Worm (Caenorhabditis elegans) whole organism, L4 larva: ENCODE measurements around the gene C33D9.6.

Experiments
- F10B5.3 ChIP-seq: sonication (generic microtip); optimal IDR thresholded peaks from 2 replicates; lab custom pipeline; 2016; ENCODE audit warnings: mild to moderate bottlenecking, missing genetic modification characterization, missing compliant biosample characterization
- F26F4.8 ChIP-seq: fragments of 200-800 bp; sonication (Bioruptor generic); conservative IDR thresholded peaks from 2 replicates; pipeline ENCODE4 v1.3.6; 2022; ENCODE audit warnings: missing genetic modification characterization, missing compliant biosample characterization
- F44E2.7 ChIP-seq: fragments of 200-800 bp; sonication (Bioruptor generic); IDR thresholded peaks from 2 replicates; pipeline ENCODE4 v2.1.2; 2022; ENCODE audit warnings: missing genetic modification characterization, missing compliant biosample characterization
- F49E8.2 ChIP-seq: sonication (generic microtip); optimal IDR thresholded peaks from 2 replicates; lab custom pipeline; 2016; ENCODE audit warnings: missing compliant biosample characterization, mild to moderate bottlenecking, missing genetic modification characterization, borderline replicate concordance
- R02D3.7 ChIP-seq: fragments of 150-350 bp; sonication (generic microtip); optimal IDR thresholded peaks from 3 replicates; lab custom pipeline; 2014; ENCODE audit warnings: missing biosample characterization, missing genetic modification characterization
- Y5F2A.4 ChIP-seq: fragments of 200-800 bp; sonication (Bioruptor generic); optimal IDR thresholded peaks from 2 replicates; lab custom pipeline; 2018; ENCODE audit warnings: mild to moderate bottlenecking, missing genetic modification characterization, missing compliant biosample characterization
- ZK337.2 ChIP-seq: fragments of 200-800 bp; sonication (Bioruptor generic); IDR thresholded peaks from 2 replicates; pipeline ENCODE4 v1.3.6; 2022; ENCODE audit warnings: missing genetic modification reagents, missing genetic modification characterization, missing compliant biosample characterization
- aha-1 ChIP-seq: fragments of 150-350 bp; peaks from one replicate; lab custom pipeline; 2014; ENCODE audit warnings: missing biosample characterization, missing genetic modification characterization
- ama-1 ChIP-seq: fragments of 150-350 bp; optimal IDR thresholded peaks from 2 replicates; lab custom pipeline; 2014; ENCODE audit warnings: inconsistent platforms, mixed read lengths
- arid-1 ChIP-seq: fragments of 200-800 bp; sonication (Bioruptor generic); conservative IDR thresholded peaks from 2 replicates; pipeline ENCODE4 v1.3.6; 2022; ENCODE audit warnings: missing genetic modification reagents, missing genetic modification characterization, missing compliant biosample characterization
- attf-4 ChIP-seq: sonication (generic microtip); optimal IDR thresholded peaks from 3 replicates; lab custom pipeline; 2017; ENCODE audit warnings: missing biosample characterization, missing genetic modification characterization
- ceh-20 ChIP-seq: fragments of 200-800 bp; sonication (Bioruptor generic); IDR thresholded peaks from 2 replicates; pipeline ENCODE4 v1.3.6; 2022; ENCODE audit warnings: missing genetic modification reagents, missing genetic modification characterization, missing compliant biosample characterization
- ces-1 ChIP-seq: fragments of 150-350 bp; sonication (generic microtip); optimal IDR thresholded peaks from 4 replicates; lab custom pipeline; 2014; ENCODE audit warnings: missing biosample characterization, missing genetic modification reagents, missing genetic modification characterization
- daf-12 ChIP-seq: fragments of 150-350 bp; optimal IDR thresholded peaks from 2 replicates; lab custom pipeline; 2014; ENCODE audit warnings: missing biosample characterization, missing genetic modification reagents, missing genetic modification characterization
- daf-16 ChIP-seq, 3 experiments: sonication (generic microtip); optimal IDR thresholded peaks; 2 replicates each; lab custom pipeline; 2016 to 2017; ENCODE audit warnings: missing genetic modification characterization in 3 of 3, missing genetic modification reagents in 3 of 3, mild to moderate bottlenecking in 2 of 3, missing compliant biosample characterization in 2 of 3, missing biosample characterization in 1 of 3, moderate library complexity in 1 of 3
- dmd-6 ChIP-seq: fragments of 200-800 bp; sonication (Bioruptor generic); IDR thresholded peaks from 2 replicates; pipeline ENCODE4 v1.3.6; 2022; ENCODE audit warnings: missing genetic modification reagents, missing genetic modification characterization, missing compliant biosample characterization
- dmd-8 ChIP-seq: fragments of 200-800 bp; sonication (Bioruptor generic); IDR thresholded peaks from 2 replicates; pipeline ENCODE4 v1.3.6; 2022; ENCODE audit warnings: missing genetic modification characterization, missing compliant biosample characterization
- dpl-1 ChIP-seq: fragments of 150-350 bp; optimal IDR thresholded peaks from 2 replicates; lab custom pipeline; 2014; ENCODE audit warnings: missing biosample characterization, missing genetic modification reagents, missing genetic modification characterization
- egl-27 ChIP-seq: sonication (generic microtip); optimal IDR thresholded peaks from 3 replicates; lab custom pipeline; 2017; ENCODE audit warnings: missing biosample characterization, missing genetic modification reagents, missing genetic modification characterization
- egl-43 ChIP-seq: fragments of 200-800 bp; sonication (Bioruptor generic); IDR thresholded peaks from 2 replicates; pipeline ENCODE4 v1.3.6; 2022; ENCODE audit warnings: missing genetic modification reagents, missing genetic modification characterization, missing compliant biosample characterization
- hlh-11 ChIP-seq: fragments of 200-800 bp; sonication (Bioruptor generic); optimal IDR thresholded peaks from 2 replicates; lab custom pipeline; 2018; ENCODE audit warnings: mild to moderate bottlenecking, missing genetic modification characterization, missing compliant biosample characterization
- jun-1 ChIP-seq: fragments of 150-350 bp; optimal IDR thresholded peaks from 2 replicates; lab custom pipeline; 2014; ENCODE audit warnings: missing biosample characterization, missing genetic modification reagents, missing genetic modification characterization
- lim-7 ChIP-seq: fragments of 200-800 bp; sonication (Bioruptor generic); IDR thresholded peaks from 2 replicates; pipeline ENCODE4 v1.3.6; 2022; ENCODE audit warnings: missing genetic modification characterization, missing compliant biosample characterization
- lin-1 ChIP-seq: fragments of 200-800 bp; sonication (Bioruptor generic); IDR thresholded peaks from 2 replicates; pipeline ENCODE4 v1.3.6; 2022; ENCODE audit warnings: missing genetic modification reagents, missing genetic modification characterization, missing compliant biosample characterization
- lin-15B ChIP-seq: fragments of 150-350 bp; sonication (generic microtip); optimal IDR thresholded peaks from 3 replicates; lab custom pipeline; 2014; ENCODE audit warnings: missing biosample characterization, missing genetic modification characterization
- lin-29 ChIP-seq: fragments of 200-800 bp; sonication (Bioruptor generic); IDR thresholded peaks from 2 replicates; pipeline ENCODE4 v1.3.6; 2022; ENCODE audit warnings: missing genetic modification reagents, missing genetic modification characterization, missing compliant biosample characterization
- madf-9 ChIP-seq: fragments of 200-800 bp; sonication (Bioruptor generic); conservative IDR thresholded peaks from 2 replicates; pipeline ENCODE4 v1.3.6; 2022; ENCODE audit warnings: missing genetic modification reagents, missing genetic modification characterization, missing compliant biosample characterization
- mxl-3 ChIP-seq: fragments of 200-800 bp; sonication (Bioruptor generic); optimal IDR thresholded peaks from 2 replicates; lab custom pipeline; 2018; ENCODE audit warnings: mild to moderate bottlenecking, missing genetic modification characterization, missing compliant biosample characterization
- nhr-10 ChIP-seq: fragments of 150-350 bp; optimal IDR thresholded peaks from 2 replicates; lab custom pipeline; 2014; ENCODE audit warnings: missing biosample characterization, missing genetic modification characterization
- nhr-102 ChIP-seq: sonication (generic microtip); optimal IDR thresholded peaks from 2 replicates; lab custom pipeline; 2016; ENCODE audit warnings: mild to moderate bottlenecking, missing genetic modification characterization, moderate library complexity, missing compliant biosample characterization
- nhr-11 ChIP-seq: fragments of 150-350 bp; optimal IDR thresholded peaks from 2 replicates; lab custom pipeline; 2014; ENCODE audit warnings: missing biosample characterization, missing genetic modification characterization
- nhr-25 ChIP-seq: sonication (generic microtip); optimal IDR thresholded peaks from 2 replicates; lab custom pipeline; 2017; ENCODE audit warnings: missing genetic modification characterization, mild to moderate bottlenecking, missing compliant biosample characterization, antibody characterized with exemption, moderate library complexity, borderline replicate concordance; ENCODE audit not compliant: insufficient read depth
- nhr-28 ChIP-seq: fragments of 150-350 bp; optimal IDR thresholded peaks from 2 replicates; lab custom pipeline; 2014; ENCODE audit warnings: missing biosample characterization, missing genetic modification characterization
- nhr-41 ChIP-seq: fragments of 200-800 bp; sonication (Bioruptor generic); IDR thresholded peaks from 2 replicates; pipeline ENCODE4 v1.3.6; 2022; ENCODE audit warnings: missing genetic modification reagents, missing genetic modification characterization, missing compliant biosample characterization
- nhr-42 ChIP-seq: fragments of 200-800 bp; sonication (Bioruptor generic); IDR thresholded peaks from 2 replicates; pipeline ENCODE4 v1.3.6; 2022; ENCODE audit warnings: missing genetic modification characterization, missing compliant biosample characterization
- nhr-48 ChIP-seq: sonication (generic microtip); optimal IDR thresholded peaks from 2 replicates; lab custom pipeline; 2016; ENCODE audit warnings: mild to moderate bottlenecking, missing genetic modification characterization, missing compliant biosample characterization
- nhr-77 ChIP-seq: fragments of 150-350 bp; optimal IDR thresholded peaks from 2 replicates; lab custom pipeline; 2014; ENCODE audit warnings: missing biosample characterization, missing genetic modification characterization
- pha-4 ChIP-seq, 2 experiments: fragments of 150-350 bp in 1 of 2; fragments of 200-800 bp in 1 of 2; sonication (Bioruptor generic) in 1 of 2; IDR thresholded peaks in 1 of 2; optimal IDR thresholded peaks in 1 of 2; 2 replicates each; pipeline versions ENCODE4 v1.3.6 to Lab custom; 2014 to 2022; ENCODE audit warnings: missing genetic modification characterization in 2 of 2, missing genetic modification reagents in 2 of 2, missing biosample characterization in 1 of 2, missing compliant biosample characterization in 1 of 2
- php-3 ChIP-seq: fragments of 200-800 bp; sonication (Bioruptor generic); IDR thresholded peaks from 2 replicates; pipeline ENCODE4 v1.3.6; 2022; ENCODE audit warnings: missing genetic modification reagents, missing genetic modification characterization, missing compliant biosample characterization
- saeg-2 ChIP-seq: fragments of 200-800 bp; sonication (Bioruptor generic); IDR thresholded peaks from 2 replicates; pipeline ENCODE4 v1.3.6; 2022; ENCODE audit warnings: missing genetic modification reagents, missing genetic modification characterization, missing compliant biosample characterization
- sdz-12 ChIP-seq: fragments of 200-800 bp; sonication (Bioruptor generic); optimal IDR thresholded peaks from 2 replicates; lab custom pipeline; 2018; ENCODE audit warnings: mild to moderate bottlenecking, missing genetic modification characterization, missing compliant biosample characterization
- set-16 ChIP-seq: fragments of 200-800 bp; sonication (Bioruptor generic); IDR thresholded peaks from 2 replicates; pipeline ENCODE4 v1.3.6; 2022; ENCODE audit warnings: missing genetic modification reagents, missing genetic modification characterization, missing compliant biosample characterization
- spr-3 ChIP-seq: fragments of 200-800 bp; sonication (Bioruptor generic); optimal IDR thresholded peaks from 2 replicates; lab custom pipeline; 2018; ENCODE audit warnings: mild to moderate bottlenecking, missing genetic modification characterization, missing compliant biosample characterization
- tag-97 ChIP-seq: fragments of 200-800 bp; sonication (Bioruptor generic); IDR thresholded peaks from 2 replicates; pipeline ENCODE4 v1.3.6; 2022; ENCODE audit warnings: missing genetic modification characterization, missing compliant biosample characterization
- unc-130 ChIP-seq: sonication (generic microtip); optimal IDR thresholded peaks from 2 replicates; lab custom pipeline; 2016; ENCODE audit warnings: missing genetic modification reagents, missing genetic modification characterization, missing compliant biosample characterization
- unc-39 ChIP-seq: sonication (generic microtip); optimal IDR thresholded peaks from 2 replicates; lab custom pipeline; 2017; ENCODE audit warnings: missing biosample characterization, missing genetic modification characterization
- unc-62 ChIP-seq, 3 experiments: fragments of 150-350 bp in 1 of 3; sonication (generic microtip); optimal IDR thresholded peaks in 2 of 3; peaks in 1 of 3; 1 replicate in 1 of 3; 2 replicates in 2 of 3; lab custom pipeline; 2014 to 2017; ENCODE audit warnings: missing biosample characterization in 3 of 3, missing genetic modification characterization in 3 of 3, missing genetic modification reagents in 3 of 3, missing genotype in 1 of 3
- zip-11 ChIP-seq: fragments of 200-800 bp; sonication (Bioruptor generic); IDR thresholded peaks from 2 replicates; pipeline ENCODE4 v1.3.6; 2022; ENCODE audit warnings: missing genetic modification characterization, missing compliant biosample characterization
- zip-2 ChIP-seq: fragments of 150-350 bp; optimal IDR thresholded peaks from 2 replicates; lab custom pipeline; 2014; ENCODE audit warnings: missing biosample characterization, missing genetic modification characterization

Gene C33D9.6

DNA sequence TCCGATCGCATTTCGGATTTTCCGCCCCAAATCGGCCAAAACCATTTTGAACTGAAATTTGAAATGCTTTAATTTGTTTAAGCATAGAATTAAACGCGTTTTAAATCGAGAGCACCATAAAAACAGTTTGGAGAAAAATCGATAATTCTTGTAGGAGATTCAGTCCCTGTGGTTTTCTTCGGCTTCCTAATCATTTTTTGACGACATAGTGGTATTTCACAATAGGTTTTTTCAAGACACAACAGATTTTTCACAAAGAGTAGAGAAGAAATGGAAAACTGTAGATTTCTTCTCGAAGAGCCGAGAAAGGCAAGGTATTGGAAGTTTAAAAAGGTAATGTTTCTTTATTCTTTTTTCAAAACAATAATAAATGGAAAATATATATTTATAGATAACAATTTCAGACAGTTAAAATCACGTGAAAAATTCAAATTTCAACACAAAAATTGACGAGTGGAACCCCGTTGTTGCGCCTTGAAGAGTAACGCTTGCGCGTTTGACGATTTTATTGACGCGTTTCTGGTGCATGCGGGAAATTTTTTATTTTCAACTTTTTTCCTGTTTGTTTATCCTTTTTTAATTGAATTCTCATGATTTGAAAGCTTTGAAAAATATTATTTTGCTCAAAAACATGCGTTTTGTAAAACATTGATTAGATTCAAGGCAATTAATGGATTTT is 34.2 kb downstream of the C33D9.6 start, which contains the start of gene F21D5.7 (continued):
- TF ChIP-seq spr-3 = no peak
- TF ChIP-seq nhr-10 (tag; lab: Kevin White, UChicago) = no peak
- no peak for TF ChIP-seq Y5F2A.4
- TF ChIP-seq zip-2 (tag; lab: Kevin White, UChicago) = no peak
- peak; percentile 86 for TF ChIP-seq dpl-1
- TF ChIP-seq php-3 (GFP tag; lab: Robert Waterston, UW) = peak; percentile 80
- peak in 1 of 2 experiments; percentile 34 for TF ChIP-seq daf-16 (GFP tag; optimal IDR thresholded peaks at IDR 0.05; lab: Kevin White, UChicago)
- TF ChIP-seq daf-16 (tag; optimal IDR thresholded peaks at IDR 0.05; lab: Kevin White, UChicago) = peak; percentile 70
- TF ChIP-seq unc-130 (GFP tag; lab: Kevin White, UChicago) = peak; percentile 18
- no peak for TF ChIP-seq saeg-2 (GFP tag; lab: Robert Waterston, UW)
- TF ChIP-seq nhr-28 (tag; lab: Kevin White, UChicago) = peak; percentile 56
- TF ChIP-seq sdz-12 (GFP tag; lab: Kevin White, UChicago) = no peak
- no peak for TF ChIP-seq F49E8.2 (tag; lab: Kevin White, UChicago)
- no peak for TF ChIP-seq ZK337.2
- peak; percentile 76 for TF ChIP-seq aha-1 (tag; lab: Kevin White, UChicago)
- no peak for TF ChIP-seq R02D3.7 (tag; lab: Kevin White, UChicago)
- TF ChIP-seq egl-43 (GFP tag; lab: Robert Waterston, UW) = no peak
- TF ChIP-seq lim-7 = no peak
- no peak for TF ChIP-seq set-16 (GFP tag; lab: Robert Waterston, UW)
- TF ChIP-seq nhr-42 (GFP tag; lab: Robert Waterston, UW) = no peak
- TF ChIP-seq F26F4.8 (GFP tag; lab: Robert Waterston, UW) = no peak
- TF ChIP-seq dmd-8 = no peak
- TF ChIP-seq nhr-41 (GFP tag; lab: Robert Waterston, UW) = no peak
- no peak for TF ChIP-seq ama-1 (lab: Kevin White, UChicago)
- TF ChIP-seq madf-9 (GFP tag; lab: Robert Waterston, UW) = 0 out of 2 replicates have a peak, but pooled peaks have one; percentile 37
- no peak for TF ChIP-seq nhr-25 (tag; lab: Kevin White, UChicago)
- no peak for TF ChIP-seq attf-4 (tag; lab: Kevin White, UChicago)
- no peak for TF ChIP-seq jun-1 (tag; lab: Kevin White, UChicago)
- peak; percentile 58 for TF ChIP-seq nhr-77 (tag; lab: Kevin White, UChicago)
- TF ChIP-seq nhr-102 = peak; percentile 74
- no peak for TF ChIP-seq ceh-20 (GFP tag; lab: Robert Waterston, UW)
- no peak for TF ChIP-seq lin-1
- TF ChIP-seq unc-39 (tag; lab: Kevin White, UChicago) = no peak
- no peak for TF ChIP-seq ces-1
- no peak for TF ChIP-seq tag-97
- TF ChIP-seq nhr-48 = peak; percentile 13
- peak; percentile 12 for TF ChIP-seq nhr-11 (tag; lab: Kevin White, UChicago)
- no peak for TF ChIP-seq egl-27 (tag; lab: Kevin White, UChicago)
- no peak for TF ChIP-seq F10B5.3 (tag; lab: Kevin White, UChicago)
- peak; percentile 52; the same call in 1 of the 2 replicates for TF ChIP-seq pha-4 (GFP tag; IDR thresholded peaks at IDR 0.05; lab: Robert Waterston, UW)
- TF ChIP-seq pha-4 (tag; optimal IDR thresholded peaks at IDR 0.05; lab: Kevin White, UChicago) = peak; percentile 80
- peak in 1 of 2 experiments; percentile 51 for TF ChIP-seq unc-62 (GFP tag; optimal IDR thresholded peaks at IDR 0.05 in 1 of 2; lab: Kevin White, UChicago)
- no peak for TF ChIP-seq unc-62 (tag; optimal IDR thresholded peaks at IDR 0.05; lab: Kevin White, UChicago)
- peak; percentile 15 for TF ChIP-seq mxl-3 (GFP tag; lab: Kevin White, UChicago)
- TF ChIP-seq lin-15B (tag; lab: Kevin White, UChicago) = no peak
- TF ChIP-seq hlh-11 (tag; lab: Kevin White, UChicago) = peak; percentile 84
- no peak for TF ChIP-seq lin-29 (GFP tag; lab: Robert Waterston, UW)
- TF ChIP-seq F44E2.7 (GFP tag; lab: Robert Waterston, UW) = no peak
- TF ChIP-seq dmd-6 (GFP tag; lab: Robert Waterston, UW) = no peak; the same call in none of the 2 replicates
- no peak for TF ChIP-seq zip-11 (GFP tag; lab: Robert Waterston, UW)
- no peak for TF ChIP-seq arid-1 (GFP tag; lab: Robert Waterston, UW)
- TF ChIP-seq daf-12 = no peak
